Worm (Caenorhabditis elegans) whole organism, L4/young adult: ENCODE data around the gene rde-1.

ENCODE experiments used
- dao-5 ChIP-seq: sonication (generic microtip); optimal IDR thresholded peaks from 2 replicates; lab custom pipeline; 2016; ENCODE audit warnings: missing genotype, missing genetic modification characterization, moderate library complexity, missing compliant biosample characterization
- him-1 ChIP-seq: sonication (generic microtip); optimal IDR thresholded peaks from 2 replicates; lab custom pipeline; 2016; ENCODE audit warnings: missing genotype, missing genetic modification reagents, missing genetic modification characterization, missing compliant biosample characterization

ce11 chrV:9958654-9959053 lies 32.8 kb downstream of the rde-1 start:
- no peak for TF ChIP-seq dao-5 (tag; lab: Kevin White, UChicago)
- TF ChIP-seq him-1 (tag; lab: Kevin White, UChicago) = no peak
